Fruit fly (Drosophila melanogaster) whole organism, embryonic: Measurements from ENCODE around the gene Larp7.

Experiments used
- Atf6 ChIP-seq: fragments of 200-800 bp; sonication (Bioruptor generic); IDR thresholded peaks from 2 replicates; pipeline ENCODE4 v1.3.6; 2022; ENCODE audit warnings: missing biosample characterization, missing genetic modification characterization
- Bdp1 ChIP-seq: fragments of 200-800 bp; sonication (Bioruptor generic); optimal IDR thresholded peaks from 3 replicates; lab custom pipeline; 2016; ENCODE audit warnings: missing biosample characterization, missing genetic modification characterization
- CG10209 ChIP-seq: fragments of 200-800 bp; sonication (Bioruptor generic); optimal IDR thresholded peaks from 3 replicates; lab custom pipeline; 2017; ENCODE audit warnings: missing biosample characterization, mild to moderate bottlenecking, missing genetic modification characterization, missing genetic modification reagents
- CG10565 ChIP-seq: fragments of 200-800 bp; sonication (Bioruptor generic); optimal IDR thresholded peaks from 3 replicates; lab custom pipeline; 2016; ENCODE audit warnings: missing biosample characterization, mild to moderate bottlenecking, missing genetic modification characterization
- CG11085 ChIP-seq: fragments of 200-800 bp; sonication (Bioruptor generic); IDR thresholded peaks from 2 replicates; pipeline ENCODE4 v1.3.6; 2022; ENCODE audit warnings: missing biosample characterization, missing genetic modification characterization
- CG11398 ChIP-seq: fragments of 200-800 bp; sonication (Bioruptor generic); optimal IDR thresholded peaks from 2 replicates; lab custom pipeline; 2016; ENCODE audit warnings: missing biosample characterization, missing genetic modification characterization
- CG11695 ChIP-seq: fragments of 200-800 bp; sonication (Bioruptor generic); IDR thresholded peaks from 3 replicates; pipeline ENCODE4 v1.3.6; 2022; ENCODE audit warnings: missing biosample characterization, missing genetic modification characterization
- CG12071 ChIP-seq: fragments of 200-800 bp; sonication (Bioruptor generic); optimal IDR thresholded peaks from 3 replicates; lab custom pipeline; 2018; ENCODE audit warnings: missing biosample characterization, mild to moderate bottlenecking, missing genetic modification characterization
- CG12104 ChIP-seq: fragments of 200-800 bp; sonication (Bioruptor generic); optimal IDR thresholded peaks from 3 replicates; lab custom pipeline; 2016; ENCODE audit warnings: missing biosample characterization, missing genetic modification characterization
- CG13123 ChIP-seq: fragments of 200-800 bp; sonication (Bioruptor generic); optimal IDR thresholded peaks from 2 replicates; lab custom pipeline; 2016; ENCODE audit warnings: missing biosample characterization, missing genetic modification characterization
- CG15011 ChIP-seq: fragments of 200-800 bp; sonication (Bioruptor generic); optimal IDR thresholded peaks from 3 replicates; lab custom pipeline; 2018; ENCODE audit warnings: missing biosample characterization, mild to moderate bottlenecking, missing genetic modification characterization
- CG15696 ChIP-seq: fragments of 200-800 bp; sonication (Bioruptor generic); optimal IDR thresholded peaks from 2 replicates; lab custom pipeline; 2019; ENCODE audit warnings: missing biosample characterization, mild to moderate bottlenecking, missing genetic modification characterization, moderate library complexity
- CG17361 ChIP-seq: fragments of 200-800 bp; sonication (Bioruptor generic); IDR thresholded peaks from 3 replicates; pipeline ENCODE4 v1.3.6; 2022; ENCODE audit warnings: missing biosample characterization, missing genetic modification characterization
- CG17385 ChIP-seq: fragments of 200-800 bp; sonication (Bioruptor generic); optimal IDR thresholded peaks from 3 replicates; lab custom pipeline; 2018; ENCODE audit warnings: missing biosample characterization, mild to moderate bottlenecking, missing genetic modification characterization
- CG17612 ChIP-seq: fragments of 200-800 bp; sonication (Bioruptor generic); IDR thresholded peaks from 2 replicates; pipeline ENCODE4 v1.3.6; 2022; ENCODE audit warnings: missing biosample characterization, missing genetic modification characterization
- CG18619 ChIP-seq: fragments of 200-800 bp; sonication (Bioruptor generic); optimal IDR thresholded peaks from 3 replicates; lab custom pipeline; 2017; ENCODE audit warnings: missing biosample characterization, mild to moderate bottlenecking, missing genetic modification characterization
- CG2120 ChIP-seq: fragments of 200-800 bp; sonication (Bioruptor generic); optimal IDR thresholded peaks from 3 replicates; lab custom pipeline; 2016; ENCODE audit warnings: missing biosample characterization, missing genetic modification characterization
- CG32772 ChIP-seq: fragments of 200-800 bp; sonication (Bioruptor generic); IDR thresholded peaks from 2 replicates; pipeline ENCODE4 v1.3.6; 2022; ENCODE audit warnings: missing biosample characterization, missing genetic modification characterization
- CG6689 ChIP-seq: fragments of 200-800 bp; sonication (Bioruptor generic); IDR thresholded peaks from 2 replicates; pipeline ENCODE4 v1.3.6; 2022; ENCODE audit warnings: missing biosample characterization, missing genetic modification characterization
- CG7786 ChIP-seq: fragments of 200-800 bp; sonication (Bioruptor generic); optimal IDR thresholded peaks from 2 replicates; lab custom pipeline; 2016; ENCODE audit warnings: missing biosample characterization, missing genetic modification characterization
- CG8924 ChIP-seq: fragments of 200-800 bp; optimal IDR thresholded peaks from 3 replicates; lab custom pipeline; 2019; ENCODE audit warnings: missing biosample characterization, mild to moderate bottlenecking, missing genetic modification characterization, moderate library complexity
- CG9215 ChIP-seq: fragments of 200-800 bp; sonication (Bioruptor generic); IDR thresholded peaks from 2 replicates; pipeline ENCODE4 v1.3.6; 2022; ENCODE audit warnings: missing biosample characterization, missing genetic modification characterization
- CG9609 ChIP-seq: fragments of 200-800 bp; sonication (Bioruptor generic); optimal IDR thresholded peaks from 3 replicates; lab custom pipeline; 2016; ENCODE audit warnings: missing biosample characterization, missing genetic modification characterization
- Chrac-16 ChIP-seq: fragments of 200-800 bp; sonication (Bioruptor generic); optimal IDR thresholded peaks from 3 replicates; lab custom pipeline; 2016; ENCODE audit warnings: missing biosample characterization, missing genetic modification characterization
- Dek ChIP-seq: fragments of 200-800 bp; sonication (Bioruptor generic); optimal IDR thresholded peaks from 3 replicates; lab custom pipeline; 2019; ENCODE audit warnings: missing biosample characterization, mild to moderate bottlenecking, missing genetic modification characterization, moderate library complexity
- HLH4C ChIP-seq: fragments of 200-800 bp; sonication (Bioruptor generic); IDR thresholded peaks from 3 replicates; pipeline ENCODE4 v1.3.6; 2022; ENCODE audit warnings: missing biosample characterization, missing genetic modification characterization; ENCODE audit not compliant: partially characterized antibody
- Kr ChIP-seq: fragments of 200-800 bp; sonication (Bioruptor generic); optimal IDR thresholded peaks from 2 replicates; lab custom pipeline; 2017; ENCODE audit warnings: missing biosample characterization, mild to moderate bottlenecking, missing genetic modification characterization
- MBD-R2 ChIP-seq: fragments of 200-800 bp; sonication (Bioruptor generic); IDR thresholded peaks from 2 replicates; pipeline ENCODE4 v1.3.6; 2022; ENCODE audit warnings: missing biosample characterization, missing genetic modification characterization
- MESR4 ChIP-seq: fragments of 200-800 bp; sonication (Bioruptor generic); optimal IDR thresholded peaks from 2 replicates; lab custom pipeline; 2018; ENCODE audit warnings: missing biosample characterization, mild to moderate bottlenecking, missing genetic modification characterization, moderate library complexity
- Ravus ChIP-seq: fragments of 200-800 bp; sonication (Bioruptor generic); IDR thresholded peaks from 2 replicates; pipeline ENCODE4 v1.3.6; 2022; ENCODE audit warnings: missing biosample characterization, missing genetic modification characterization
- Spps ChIP-seq: fragments of 200-800 bp; sonication (Bioruptor generic); optimal IDR thresholded peaks from 2 replicates; lab custom pipeline; 2018; ENCODE audit warnings: missing biosample characterization, mild to moderate bottlenecking, missing genetic modification characterization
- bowl ChIP-seq: fragments of 200-800 bp; sonication (Bioruptor generic); IDR thresholded peaks from 2 replicates; pipeline ENCODE4 v1.3.6; 2022; ENCODE audit warnings: missing biosample characterization, missing genetic modification characterization
- cato ChIP-seq: fragments of 200-800 bp; sonication (Bioruptor generic); optimal IDR thresholded peaks from 2 replicates; lab custom pipeline; 2016; ENCODE audit warnings: missing biosample characterization, missing genetic modification characterization, borderline replicate concordance
- dimm ChIP-seq: fragments of 200-800 bp; sonication (Bioruptor generic); IDR thresholded peaks from 2 replicates; pipeline ENCODE4 v1.3.6; 2022; ENCODE audit warnings: missing biosample characterization, missing genetic modification characterization
- gcm2 ChIP-seq: fragments of 200-800 bp; sonication (Bioruptor generic); optimal IDR thresholded peaks from 2 replicates; lab custom pipeline; 2016; ENCODE audit warnings: missing biosample characterization, missing genetic modification characterization
- h ChIP-seq: fragments of >200 bp; optimal IDR thresholded peaks from 2 replicates; lab custom pipeline; 2017
- jing ChIP-seq: fragments of 200-800 bp; sonication (Bioruptor generic); optimal IDR thresholded peaks from 2 replicates; lab custom pipeline; 2018; ENCODE audit warnings: missing biosample characterization, mild to moderate bottlenecking, missing genetic modification characterization
- kay ChIP-seq: fragments of 200-800 bp; sonication (Bioruptor generic); optimal IDR thresholded peaks from 2 replicates; lab custom pipeline; 2016; ENCODE audit warnings: missing biosample characterization, missing genetic modification characterization
- p53 ChIP-seq: fragments of 200-800 bp; sonication (Bioruptor generic); optimal IDR thresholded peaks from 2 replicates; lab custom pipeline; 2016; ENCODE audit warnings: missing biosample characterization, missing genetic modification characterization
- peb ChIP-seq: fragments of 200-800 bp; sonication (Bioruptor generic); IDR thresholded peaks from 2 replicates; pipeline ENCODE4 v1.3.6; 2022; ENCODE audit warnings: missing biosample characterization, missing genetic modification characterization
- pho ChIP-seq: fragments of 200-800 bp; sonication (Bioruptor generic); optimal IDR thresholded peaks from 2 replicates; lab custom pipeline; 2016; ENCODE audit warnings: missing biosample characterization, missing genetic modification characterization
- pzg ChIP-seq: fragments of 200-800 bp; sonication (Bioruptor generic); optimal IDR thresholded peaks from 3 replicates; lab custom pipeline; 2018; ENCODE audit warnings: missing biosample characterization, mild to moderate bottlenecking, missing genetic modification characterization, moderate library complexity
- ranshi ChIP-seq: fragments of 200-800 bp; sonication (Bioruptor generic); IDR thresholded peaks from 2 replicates; pipeline ENCODE4 v1.3.6; 2022; ENCODE audit warnings: missing biosample characterization, missing genetic modification characterization
- schlank ChIP-seq: fragments of 200-800 bp; sonication (Bioruptor generic); optimal IDR thresholded peaks from 2 replicates; lab custom pipeline; 2018; ENCODE audit warnings: missing biosample characterization, mild to moderate bottlenecking, missing genetic modification characterization
- sens ChIP-seq: fragments of 200-800 bp; sonication (Bioruptor generic); peaks from one replicate; lab custom pipeline; 2016; ENCODE audit warnings: missing biosample characterization, missing genetic modification characterization
- seq ChIP-seq: fragments of 200-800 bp; sonication (Bioruptor generic); IDR thresholded peaks from 2 replicates; pipeline ENCODE4 v1.3.6; 2022; ENCODE audit warnings: missing biosample characterization, missing genetic modification characterization
- sisA ChIP-seq: fragments of 200-800 bp; sonication (Bioruptor generic); IDR thresholded peaks from 2 replicates; pipeline ENCODE4 v1.3.6; 2022; ENCODE audit warnings: missing biosample characterization, missing genetic modification characterization
- sob ChIP-seq: fragments of 200-800 bp; sonication (Bioruptor generic); IDR thresholded peaks from 2 replicates; pipeline ENCODE4 v1.3.6; 2022; ENCODE audit warnings: missing biosample characterization, missing genetic modification characterization
- toy ChIP-seq: fragments of 200-800 bp; sonication (Bioruptor generic); IDR thresholded peaks from 2 replicates; pipeline ENCODE4 v1.3.6; 2022; ENCODE audit warnings: missing biosample characterization, missing genetic modification characterization
- vnd ChIP-seq: fragments of 200-800 bp; sonication (Bioruptor generic); IDR thresholded peaks from 3 replicates; pipeline ENCODE4 v1.3.6; 2022; ENCODE audit warnings: missing biosample characterization, missing genetic modification characterization; ENCODE audit not compliant: partially characterized antibody

Larp7 gene

dm6 chrX:9201866-9202681 is 41.5 kb upstream of the Larp7 start (continued):
- no peak for TF ChIP-seq vnd
- TF ChIP-seq pzg (GFP tag; lab: Kevin White, UChicago): peak; percentile 13
- TF ChIP-seq CG10565: no peak
- peak; percentile 66 for TF ChIP-seq toy (GFP tag; lab: Robert Waterston, UW)
- peak; percentile 65 for TF ChIP-seq CG32772
- TF ChIP-seq CG15696 (tag; lab: Kevin White, UChicago): peak; percentile 34
- TF ChIP-seq CG12104: peak; percentile 43
- TF ChIP-seq p53: no peak
- peak; percentile 37 for TF ChIP-seq CG9609 (GFP tag; lab: Kevin White, UChicago)
- peak; percentile 65; the same call in 1 of the 2 replicates for TF ChIP-seq MBD-R2 (GFP tag; lab: Robert Waterston, UW)
- TF ChIP-seq jing (GFP tag; lab: Kevin White, UChicago): peak; percentile 2
- peak; percentile 56; the same call in 1 of the 2 replicates for TF ChIP-seq dimm (GFP tag; lab: Robert Waterston, UW)
- no peak for TF ChIP-seq pho (GFP tag; lab: Kevin White, UChicago)
- peak; percentile 81 for TF ChIP-seq CG11085 (GFP tag; lab: Robert Waterston, UW)
- 0 out of 2 replicates have a peak, but pooled peaks have one; percentile 49 for TF ChIP-seq CG17612 (GFP tag; lab: Robert Waterston, UW)
- TF ChIP-seq CG11398 (GFP tag; lab: Kevin White, UChicago): no peak
- TF ChIP-seq CG7786 (GFP tag; lab: Kevin White, UChicago): peak; percentile 31
- TF ChIP-seq sob (GFP tag; lab: Robert Waterston, UW): peak; percentile 84
- peak; percentile 82 for TF ChIP-seq Dek (tag; lab: Kevin White, UChicago)
- TF ChIP-seq seq (GFP tag; lab: Robert Waterston, UW): no peak
- TF ChIP-seq kay: no peak
- TF ChIP-seq CG9215: peak; percentile 81
- TF ChIP-seq ranshi (GFP tag; lab: Robert Waterston, UW): peak; percentile 65
- no peak for TF ChIP-seq peb
- no peak for TF ChIP-seq CG13123
- TF ChIP-seq CG2120 (GFP tag; lab: Kevin White, UChicago): peak; percentile 87
- peak; percentile 88 for TF ChIP-seq Atf6 (GFP tag; lab: Robert Waterston, UW)
- peak; percentile 67 for TF ChIP-seq Ravus (GFP tag; lab: Robert Waterston, UW)
- peak; percentile 71 for TF ChIP-seq CG18619 (GFP tag; lab: Kevin White, UChicago)
- TF ChIP-seq CG12071 (GFP tag; lab: Kevin White, UChicago): peak; percentile 60
- TF ChIP-seq cato (GFP tag; lab: Kevin White, UChicago): no peak
- peak; percentile 31 for TF ChIP-seq Bdp1 (GFP tag; lab: Kevin White, UChicago)
- TF ChIP-seq bowl: peak; percentile 58; the same call in 1 of the 2 replicates
- TF ChIP-seq MESR4 (GFP tag; lab: Kevin White, UChicago): no peak
- TF ChIP-seq h (lab: Kevin White, UChicago): no peak
- TF ChIP-seq Kr (GFP tag; lab: Kevin White, UChicago): no peak
- peak; percentile 58 for TF ChIP-seq CG11695 (GFP tag; lab: Robert Waterston, UW)
- TF ChIP-seq CG15011 (GFP tag; lab: Kevin White, UChicago): peak; percentile 27
- peak; percentile 74 for TF ChIP-seq CG10209 (GFP tag; lab: Kevin White, UChicago)
- no peak for TF ChIP-seq HLH4C (GFP tag; lab: Robert Waterston, UW)
- no peak for TF ChIP-seq Spps (tag; lab: Kevin White, UChicago)
- TF ChIP-seq sisA (GFP tag; lab: Robert Waterston, UW): peak; percentile 61
- peak; percentile 69 for TF ChIP-seq CG17385 (GFP tag; lab: Kevin White, UChicago)
- peak; percentile 84 for TF ChIP-seq CG8924 (tag; lab: Kevin White, UChicago)
- TF ChIP-seq schlank (tag; lab: Kevin White, UChicago): peak; percentile 78
- TF ChIP-seq Chrac-16 (GFP tag; lab: Kevin White, UChicago): peak; percentile 40
- no peak for TF ChIP-seq gcm2 (GFP tag; lab: Kevin White, UChicago)
- peak; percentile 92 for TF ChIP-seq CG6689 (GFP tag; lab: Robert Waterston, UW)
- peak; percentile 73 for TF ChIP-seq sens (GFP tag; lab: Kevin White, UChicago)
- peak; percentile 79; the same call in 2 of the 3 replicates for TF ChIP-seq CG17361 (GFP tag; lab: Robert Waterston, UW)
